Fruit fly (Drosophila melanogaster) whole organism, embryonic: ENCODE data around the gene Atu.

Experiments
- Atf3 ChIP-seq: fragments of 200-800 bp; sonication (Bioruptor generic); optimal IDR thresholded peaks from 3 replicates; lab custom pipeline; 2016; ENCODE audit warnings: missing biosample characterization, missing genetic modification characterization
- C15 ChIP-seq: fragments of 200-800 bp; sonication (Bioruptor generic); IDR thresholded peaks from 3 replicates; pipeline ENCODE4 v1.3.6; 2022; ENCODE audit warnings: missing biosample characterization, missing genetic modification characterization
- CG10209 ChIP-seq: fragments of 200-800 bp; sonication (Bioruptor generic); optimal IDR thresholded peaks from 3 replicates; lab custom pipeline; 2017; ENCODE audit warnings: missing biosample characterization, mild to moderate bottlenecking, missing genetic modification characterization, missing genetic modification reagents
- CG10431 ChIP-seq: fragments of 200-800 bp; sonication (Bioruptor generic); optimal IDR thresholded peaks from 3 replicates; lab custom pipeline; 2018; ENCODE audit warnings: missing biosample characterization, mild to moderate bottlenecking, missing genetic modification characterization
- CG13287 ChIP-seq: fragments of 200-800 bp; sonication (Bioruptor generic); IDR thresholded peaks from 2 replicates; pipeline ENCODE4 v1.3.6; 2022; ENCODE audit warnings: missing biosample characterization, missing genetic modification characterization; ENCODE audit not compliant: partially characterized antibody
- CG14965 ChIP-seq: fragments of 200-800 bp; sonication (Bioruptor generic); optimal IDR thresholded peaks from 2 replicates; lab custom pipeline; 2016; ENCODE audit warnings: missing biosample characterization, missing genetic modification characterization, borderline replicate concordance
- CG17385 ChIP-seq: fragments of 200-800 bp; sonication (Bioruptor generic); optimal IDR thresholded peaks from 3 replicates; lab custom pipeline; 2018; ENCODE audit warnings: missing biosample characterization, mild to moderate bottlenecking, missing genetic modification characterization
- CG17612 ChIP-seq: fragments of 200-800 bp; sonication (Bioruptor generic); IDR thresholded peaks from 2 replicates; pipeline ENCODE4 v1.3.6; 2022; ENCODE audit warnings: missing biosample characterization, missing genetic modification characterization
- CG18476 ChIP-seq: fragments of 200-800 bp; sonication (Bioruptor generic); optimal IDR thresholded peaks from 2 replicates; lab custom pipeline; 2016; ENCODE audit warnings: missing biosample characterization, mild to moderate bottlenecking, missing genetic modification characterization
- CG43689 ChIP-seq: fragments of 200-800 bp; sonication (Bioruptor generic); IDR thresholded peaks from 2 replicates; pipeline ENCODE4 v1.3.6; 2022; ENCODE audit warnings: missing biosample characterization, missing genetic modification characterization
- CG6813 ChIP-seq: fragments of 200-800 bp; sonication (Bioruptor generic); optimal IDR thresholded peaks from 2 replicates; lab custom pipeline; 2017; ENCODE audit warnings: missing biosample characterization, missing genetic modification characterization, mild to moderate bottlenecking, moderate library complexity, missing genetic modification reagents
- CG7372 ChIP-seq: fragments of 200-800 bp; sonication (Bioruptor generic); IDR thresholded peaks from 2 replicates; pipeline ENCODE4 v1.3.6; 2022; ENCODE audit warnings: missing biosample characterization, missing genetic modification characterization
- CG7556 ChIP-seq: fragments of 200-800 bp; sonication (Bioruptor generic); optimal IDR thresholded peaks from 2 replicates; lab custom pipeline; 2017; ENCODE audit warnings: missing biosample characterization, mild to moderate bottlenecking, missing genetic modification characterization
- CG8281 ChIP-seq: fragments of 200-800 bp; sonication (Bioruptor generic); optimal IDR thresholded peaks from 2 replicates; lab custom pipeline; 2018; ENCODE audit warnings: missing biosample characterization, mild to moderate bottlenecking, missing genetic modification characterization, moderate library complexity
- CG9876 ChIP-seq: fragments of 200-800 bp; sonication (Bioruptor generic); optimal IDR thresholded peaks from 2 replicates; lab custom pipeline; 2016; ENCODE audit warnings: missing biosample characterization, missing genetic modification characterization
- CG9932 ChIP-seq: fragments of 200-800 bp; sonication (Bioruptor generic); IDR thresholded peaks from 2 replicates; pipeline ENCODE4 v1.3.6; 2022; ENCODE audit warnings: missing biosample characterization, missing genetic modification characterization
- Dll ChIP-seq: fragments of 200-800 bp; sonication (Bioruptor generic); IDR thresholded peaks from 4 replicates; pipeline ENCODE4 v1.3.6; 2022; ENCODE audit warnings: missing biosample characterization, missing genetic modification characterization; ENCODE audit not compliant: partially characterized antibody
- E2f1 ChIP-seq: fragments of 200-800 bp; sonication (Bioruptor generic); IDR thresholded peaks from 2 replicates; pipeline ENCODE4 v1.3.6; 2022; ENCODE audit warnings: missing biosample characterization, missing genetic modification characterization
- HHEX ChIP-seq: fragments of 200-800 bp; sonication (Bioruptor generic); optimal IDR thresholded peaks from 3 replicates; lab custom pipeline; 2017; ENCODE audit warnings: missing biosample characterization, mild to moderate bottlenecking, missing genetic modification characterization, missing genetic modification reagents
- HLHmδ ChIP-seq: fragments of 200-800 bp; sonication (Bioruptor generic); optimal IDR thresholded peaks from 2 replicates; lab custom pipeline; 2018; ENCODE audit warnings: missing biosample characterization, mild to moderate bottlenecking, missing genetic modification characterization, moderate library complexity
- Lpt ChIP-seq: fragments of >200 bp; optimal IDR thresholded peaks from 2 replicates; lab custom pipeline; 2018; ENCODE audit warnings: missing biosample characterization, missing genetic modification characterization
- Nf-YA ChIP-seq: fragments of 200-800 bp; sonication (Bioruptor generic); IDR thresholded peaks from 2 replicates; pipeline ENCODE4 v1.3.6; 2022; ENCODE audit warnings: missing biosample characterization, missing genetic modification characterization
- PHDP ChIP-seq: fragments of 200-800 bp; sonication (Bioruptor generic); optimal IDR thresholded peaks from 3 replicates; lab custom pipeline; 2018; ENCODE audit warnings: missing biosample characterization, mild to moderate bottlenecking, missing genetic modification characterization, moderate library complexity
- TFAM ChIP-seq: fragments of 200-800 bp; sonication (Bioruptor generic); optimal IDR thresholded peaks from 2 replicates; lab custom pipeline; 2017; ENCODE audit warnings: missing biosample characterization, missing genetic modification characterization, inconsistent platforms
- Tbp ChIP-seq: fragments of >200 bp; optimal IDR thresholded peaks from 2 replicates; lab custom pipeline; 2018; ENCODE audit warnings: missing biosample characterization, missing genetic modification characterization
- aop ChIP-seq: fragments of 200-800 bp; sonication (Bioruptor generic); IDR thresholded peaks from 2 replicates; pipeline ENCODE4 v1.3.6; 2022; ENCODE audit warnings: missing biosample characterization, missing genetic modification characterization
- bab2 ChIP-seq: fragments of 200-800 bp; sonication (Bioruptor generic); optimal IDR thresholded peaks from 2 replicates; lab custom pipeline; 2016; ENCODE audit warnings: missing biosample characterization, missing genetic modification characterization
- chm ChIP-seq: fragments of 200-800 bp; sonication (Bioruptor generic); IDR thresholded peaks from 2 replicates; pipeline ENCODE4 v1.3.6; 2022; ENCODE audit warnings: missing biosample characterization, missing genetic modification characterization
- chn ChIP-seq: fragments of 200-800 bp; sonication (Bioruptor generic); optimal IDR thresholded peaks from 2 replicates; lab custom pipeline; 2016; ENCODE audit warnings: missing biosample characterization, missing genetic modification characterization
- ci ChIP-seq: fragments of 200-800 bp; sonication (Bioruptor generic); IDR thresholded peaks from 3 replicates; pipeline ENCODE4 v1.3.6; 2022; ENCODE audit warnings: missing biosample characterization, missing genetic modification characterization
- cwo ChIP-seq: fragments of 200-800 bp; sonication (Bioruptor generic); optimal IDR thresholded peaks from 3 replicates; lab custom pipeline; 2017; ENCODE audit warnings: missing biosample characterization, missing genetic modification characterization, mild to moderate bottlenecking, moderate library complexity, missing genetic modification reagents
- dimm ChIP-seq: fragments of 200-800 bp; sonication (Bioruptor generic); IDR thresholded peaks from 2 replicates; pipeline ENCODE4 v1.3.6; 2022; ENCODE audit warnings: missing biosample characterization, missing genetic modification characterization
- dpn ChIP-seq, 2 experiments: fragments of 200-800 bp; sonication (Bioruptor generic); optimal IDR thresholded peaks; 3 replicates each; lab custom pipeline; 2016; ENCODE audit warnings: missing biosample characterization in 2 of 2, missing genetic modification characterization in 2 of 2
- eyg ChIP-seq: fragments of 200-800 bp; sonication (Bioruptor generic); optimal IDR thresholded peaks from 3 replicates; lab custom pipeline; 2016; ENCODE audit warnings: missing biosample characterization, missing genetic modification characterization
- fd96Cb ChIP-seq: fragments of 200-800 bp; sonication (Bioruptor generic); optimal IDR thresholded peaks from 2 replicates; lab custom pipeline; 2018; ENCODE audit warnings: missing biosample characterization, mild to moderate bottlenecking, missing genetic modification characterization, moderate library complexity
- gem ChIP-seq: fragments of 200-800 bp; sonication (Bioruptor generic); optimal IDR thresholded peaks from 2 replicates; lab custom pipeline; 2019; ENCODE audit warnings: missing biosample characterization, mild to moderate bottlenecking, missing genetic modification characterization, moderate library complexity
- gsb-n ChIP-seq: fragments of 200-800 bp; sonication (Bioruptor generic); optimal IDR thresholded peaks from 3 replicates; lab custom pipeline; 2018; ENCODE audit warnings: missing biosample characterization, mild to moderate bottlenecking, missing genetic modification characterization
- gt ChIP-seq: fragments of 200-800 bp; sonication (Bioruptor generic); IDR thresholded peaks from 2 replicates; pipeline ENCODE4 v1.3.6; 2022; ENCODE audit warnings: missing biosample characterization, missing genetic modification characterization
- h ChIP-seq: fragments of >200 bp; optimal IDR thresholded peaks from 2 replicates; lab custom pipeline; 2017
- hb ChIP-seq: fragments of 200-800 bp; sonication (Bioruptor generic); IDR thresholded peaks from 3 replicates; pipeline ENCODE4 v1.3.6; 2022; ENCODE audit warnings: missing biosample characterization, missing genetic modification characterization; ENCODE audit not compliant: partially characterized antibody
- kay ChIP-seq: fragments of 200-800 bp; sonication (Bioruptor generic); optimal IDR thresholded peaks from 2 replicates; lab custom pipeline; 2016; ENCODE audit warnings: missing biosample characterization, missing genetic modification characterization
- knrl ChIP-seq: fragments of 200-800 bp; sonication (Bioruptor generic); IDR thresholded peaks from 3 replicates; pipeline ENCODE4 v1.3.6; 2022; ENCODE audit warnings: missing biosample characterization, missing genetic modification characterization; ENCODE audit not compliant: partially characterized antibody
- ranshi ChIP-seq: fragments of 200-800 bp; sonication (Bioruptor generic); IDR thresholded peaks from 2 replicates; pipeline ENCODE4 v1.3.6; 2022; ENCODE audit warnings: missing biosample characterization, missing genetic modification characterization
- salm ChIP-seq: fragments of 200-800 bp; sonication (Bioruptor generic); optimal IDR thresholded peaks from 2 replicates; lab custom pipeline; 2018; ENCODE audit warnings: missing biosample characterization, mild to moderate bottlenecking, missing genetic modification characterization
- scrt ChIP-seq: fragments of 200-800 bp; sonication (Bioruptor generic); optimal IDR thresholded peaks from 2 replicates; lab custom pipeline; 2018; ENCODE audit warnings: missing biosample characterization, mild to moderate bottlenecking, missing genetic modification characterization, moderate library complexity
- sens ChIP-seq: fragments of 200-800 bp; sonication (Bioruptor generic); peaks from one replicate; lab custom pipeline; 2016; ENCODE audit warnings: missing biosample characterization, missing genetic modification characterization
- slbo ChIP-seq: fragments of 200-800 bp; sonication (Bioruptor generic); IDR thresholded peaks from 2 replicates; pipeline ENCODE4 v1.3.6; 2022; ENCODE audit warnings: missing biosample characterization, missing genetic modification characterization
- slou ChIP-seq: fragments of 200-800 bp; sonication (Bioruptor generic); optimal IDR thresholded peaks from 3 replicates; lab custom pipeline; 2016; ENCODE audit warnings: missing biosample characterization, missing genetic modification characterization
- slp2 ChIP-seq: fragments of 200-800 bp; sonication (Bioruptor generic); optimal IDR thresholded peaks from 2 replicates; lab custom pipeline; 2016; ENCODE audit warnings: missing biosample characterization, missing genetic modification characterization
- tio ChIP-seq: fragments of 200-800 bp; sonication (Bioruptor generic); optimal IDR thresholded peaks from 2 replicates; lab custom pipeline; 2017; ENCODE audit warnings: missing biosample characterization, missing genetic modification characterization, inconsistent platforms
- trem ChIP-seq: fragments of 200-800 bp; optimal IDR thresholded peaks from 3 replicates; lab custom pipeline; 2019; ENCODE audit warnings: missing biosample characterization, mild to moderate bottlenecking, missing genetic modification characterization, moderate library complexity

The Atu gene

dm6 chr3R:5660198-5660893 lies 47.2 kb downstream of the Atu start, which contains the start of gene Wdr33 (continued):
- no peak for TF ChIP-seq cwo (GFP tag; lab: Kevin White, UChicago)
- no peak for TF ChIP-seq tio (GFP tag; lab: Kevin White, UChicago)
- TF ChIP-seq CG6813: no peak
- no peak; the same call in 2 of the 3 replicates for TF ChIP-seq ci (GFP tag; lab: Robert Waterston, UW)
- no peak for TF ChIP-seq aop (GFP tag; lab: Robert Waterston, UW)
- TF ChIP-seq scrt: no peak
- no peak for TF ChIP-seq TFAM (GFP tag; lab: Kevin White, UChicago)
- peak; percentile 96 for TF ChIP-seq Dll (GFP tag; lab: Robert Waterston, UW)
- TF ChIP-seq HLHmδ (GFP tag; lab: Kevin White, UChicago): no peak
- no peak for TF ChIP-seq Atf3 (GFP tag; lab: Kevin White, UChicago)
- TF ChIP-seq Lpt (GFP tag; lab: Kevin White, UChicago): no peak
- TF ChIP-seq PHDP (tag; lab: Kevin White, UChicago): no peak
- TF ChIP-seq CG10209 (GFP tag; lab: Kevin White, UChicago): peak; percentile 27
- TF ChIP-seq CG9876 (GFP tag; lab: Kevin White, UChicago): no peak
- no peak for TF ChIP-seq chm (GFP tag; lab: Robert Waterston, UW)
- TF ChIP-seq CG9932 (GFP tag; lab: Robert Waterston, UW): peak; percentile 46; the same call in 1 of the 2 replicates
- TF ChIP-seq slou (GFP tag; lab: Kevin White, UChicago): no peak
- no peak for TF ChIP-seq Tbp
- TF ChIP-seq CG10431: no peak
- no peak for TF ChIP-seq chn (GFP tag; lab: Kevin White, UChicago)
- no peak for TF ChIP-seq CG14965 (GFP tag; lab: Kevin White, UChicago)
- TF ChIP-seq C15 (GFP tag; lab: Robert Waterston, UW): no peak
- no peak for TF ChIP-seq gem (tag; lab: Kevin White, UChicago)
- TF ChIP-seq dpn (GFP tag; optimal IDR thresholded peaks at IDR 0.05; lab: Kevin White, UChicago): no peak
- peak; percentile 34 for TF ChIP-seq CG7556 (GFP tag; lab: Kevin White, UChicago)
- peak; percentile 94 for TF ChIP-seq knrl
- no peak for TF ChIP-seq gsb-n (tag; lab: Kevin White, UChicago)
- TF ChIP-seq CG13287 (GFP tag; lab: Robert Waterston, UW): peak; percentile 89
- peak; percentile 7; the same call in 1 of the 2 replicates for TF ChIP-seq slbo (GFP tag; lab: Robert Waterston, UW)
- TF ChIP-seq h (lab: Kevin White, UChicago): no peak
- TF ChIP-seq CG17385 (GFP tag; lab: Kevin White, UChicago): peak; percentile 36
- no peak for TF ChIP-seq CG8281 (tag; lab: Kevin White, UChicago)
- TF ChIP-seq CG43689 (GFP tag; lab: Robert Waterston, UW): no peak
- TF ChIP-seq eyg (GFP tag; lab: Kevin White, UChicago): no peak
- no peak for TF ChIP-seq slp2 (GFP tag; lab: Kevin White, UChicago)
- TF ChIP-seq fd96Cb (tag; lab: Kevin White, UChicago): peak; percentile 49
- TF ChIP-seq Nf-YA (GFP tag; lab: Robert Waterston, UW): no peak
- TF ChIP-seq hb (GFP tag; lab: Robert Waterston, UW): peak; percentile 84
- no peak for TF ChIP-seq salm (tag; lab: Kevin White, UChicago)
- no peak for TF ChIP-seq CG18476 (GFP tag; lab: Kevin White, UChicago)
- no peak for TF ChIP-seq kay (GFP tag; lab: Kevin White, UChicago)
- no peak for TF ChIP-seq dimm (GFP tag; lab: Robert Waterston, UW)
- no peak for TF ChIP-seq HHEX (GFP tag; lab: Kevin White, UChicago)
- no peak for TF ChIP-seq CG7372 (GFP tag; lab: Robert Waterston, UW)
- TF ChIP-seq trem (tag; lab: Kevin White, UChicago): peak; percentile 15
- TF ChIP-seq CG17612 (GFP tag; lab: Robert Waterston, UW): no peak
- no peak for TF ChIP-seq bab2 (GFP tag; lab: Kevin White, UChicago)
- TF ChIP-seq gt (GFP tag; lab: Robert Waterston, UW): no peak
- peak; percentile 20; the same call in 1 of the 2 replicates for TF ChIP-seq ranshi (GFP tag; lab: Robert Waterston, UW)
- TF ChIP-seq E2f1 (GFP tag; lab: Robert Waterston, UW): peak; percentile 13; the same call in 1 of the 2 replicates
- peak; percentile 77 for TF ChIP-seq sens (GFP tag; lab: Kevin White, UChicago)
